Fruit fly (Drosophila melanogaster) whole organism, embryonic: ENCODE results near the gene RpL6.

Experiments
- CG10147 ChIP-seq: fragments of 200-800 bp; sonication (Bioruptor generic); optimal IDR thresholded peaks from 2 replicates; lab custom pipeline; 2019; ENCODE audit warnings: missing biosample characterization, mild to moderate bottlenecking, missing genetic modification characterization, moderate library complexity
- CG12104 ChIP-seq: fragments of 200-800 bp; sonication (Bioruptor generic); optimal IDR thresholded peaks from 3 replicates; lab custom pipeline; 2016; ENCODE audit warnings: missing biosample characterization, missing genetic modification characterization
- CG12219 ChIP-seq: fragments of 200-800 bp; sonication (Bioruptor generic); optimal IDR thresholded peaks from 3 replicates; lab custom pipeline; 2018; ENCODE audit warnings: missing biosample characterization, mild to moderate bottlenecking, missing genetic modification characterization
- CG12236 ChIP-seq: fragments of 200-800 bp; sonication (Bioruptor generic); optimal IDR thresholded peaks from 2 replicates; lab custom pipeline; 2016; ENCODE audit warnings: missing biosample characterization, missing genetic modification characterization
- CG12391 ChIP-seq: fragments of 200-800 bp; sonication (Bioruptor generic); optimal IDR thresholded peaks from 3 replicates; lab custom pipeline; 2018; ENCODE audit warnings: missing biosample characterization, mild to moderate bottlenecking, missing genetic modification characterization, moderate library complexity
- CG13624 ChIP-seq: fragments of 200-800 bp; sonication (Bioruptor generic); optimal IDR thresholded peaks from 2 replicates; lab custom pipeline; 2016; ENCODE audit warnings: missing biosample characterization, missing genetic modification characterization
- CG14014 ChIP-seq: fragments of 200-800 bp; sonication (Bioruptor generic); IDR thresholded peaks from 2 replicates; pipeline ENCODE4 v1.3.6; 2022; ENCODE audit warnings: missing biosample characterization, missing genetic modification characterization
- CG15011 ChIP-seq: fragments of 200-800 bp; sonication (Bioruptor generic); optimal IDR thresholded peaks from 3 replicates; lab custom pipeline; 2018; ENCODE audit warnings: missing biosample characterization, mild to moderate bottlenecking, missing genetic modification characterization
- CG1529 ChIP-seq: fragments of 200-800 bp; sonication (Bioruptor generic); optimal IDR thresholded peaks from 3 replicates; lab custom pipeline; 2018; ENCODE audit warnings: missing biosample characterization, missing genetic modification characterization
- CG17802 ChIP-seq: fragments of 200-800 bp; sonication (Bioruptor generic); optimal IDR thresholded peaks from 2 replicates; lab custom pipeline; 2018; ENCODE audit warnings: missing biosample characterization, mild to moderate bottlenecking, missing genetic modification characterization, moderate library complexity
- CG31388 ChIP-seq: fragments of 200-800 bp; sonication (Bioruptor generic); optimal IDR thresholded peaks from 2 replicates; lab custom pipeline; 2016; ENCODE audit warnings: missing biosample characterization, missing genetic modification characterization
- CG33557 ChIP-seq: fragments of 200-800 bp; sonication (Bioruptor generic); optimal IDR thresholded peaks from 2 replicates; lab custom pipeline; 2019; ENCODE audit warnings: missing biosample characterization, mild to moderate bottlenecking, missing genetic modification characterization, moderate library complexity
- CG34422 ChIP-seq: fragments of 200-800 bp; sonication (Bioruptor generic); IDR thresholded peaks from 3 replicates; pipeline ENCODE4 v1.3.6; 2022; ENCODE audit warnings: missing biosample characterization, missing genetic modification characterization
- CG3726 ChIP-seq: fragments of 200-800 bp; sonication (Bioruptor generic); IDR thresholded peaks from 3 replicates; pipeline ENCODE4, ENCODE4 v1.3.6; 2022; ENCODE audit warnings: missing biosample characterization, missing genetic modification characterization
- CG4617 ChIP-seq: fragments of 200-800 bp; sonication (Bioruptor generic); optimal IDR thresholded peaks from 3 replicates; lab custom pipeline; 2016; ENCODE audit warnings: missing biosample characterization, missing genetic modification characterization, borderline replicate concordance
- CG4707 ChIP-seq: fragments of 200-800 bp; sonication (Bioruptor generic); optimal IDR thresholded peaks from 2 replicates; lab custom pipeline; 2018; ENCODE audit warnings: missing biosample characterization, mild to moderate bottlenecking, missing genetic modification characterization, moderate library complexity
- CG5953 ChIP-seq: fragments of 200-800 bp; sonication (Bioruptor generic); IDR thresholded peaks from 2 replicates; pipeline ENCODE4 v1.3.6; 2022; ENCODE audit warnings: missing biosample characterization, missing genetic modification characterization
- CG6791 ChIP-seq: fragments of 200-800 bp; sonication (Bioruptor generic); IDR thresholded peaks from 3 replicates; pipeline ENCODE4 v1.3.6; 2022; ENCODE audit warnings: missing biosample characterization, missing genetic modification characterization; ENCODE audit not compliant: partially characterized antibody
- CG7786 ChIP-seq: fragments of 200-800 bp; sonication (Bioruptor generic); optimal IDR thresholded peaks from 2 replicates; lab custom pipeline; 2016; ENCODE audit warnings: missing biosample characterization, missing genetic modification characterization
- Camta ChIP-seq: fragments of 200-800 bp; sonication (Bioruptor generic); optimal IDR thresholded peaks from 2 replicates; lab custom pipeline; 2016; ENCODE audit warnings: missing biosample characterization, missing genetic modification characterization
- Dll ChIP-seq: fragments of 200-800 bp; sonication (Bioruptor generic); IDR thresholded peaks from 4 replicates; pipeline ENCODE4 v1.3.6; 2022; ENCODE audit warnings: missing biosample characterization, missing genetic modification characterization; ENCODE audit not compliant: partially characterized antibody
- Gug ChIP-seq: fragments of 200-800 bp; sonication (Bioruptor generic); IDR thresholded peaks from 4 replicates; pipeline ENCODE4 v1.3.6; 2022; ENCODE audit warnings: missing biosample characterization, missing genetic modification characterization
- Hand ChIP-seq: fragments of 200-800 bp; sonication (Bioruptor generic); optimal IDR thresholded peaks from 2 replicates; lab custom pipeline; 2017; ENCODE audit warnings: mild to moderate bottlenecking, missing biosample characterization, missing genetic modification reagents, missing genetic modification characterization
- Hr3 ChIP-seq: fragments of 200-800 bp; sonication (Bioruptor generic); optimal IDR thresholded peaks from 3 replicates; lab custom pipeline; 2016; ENCODE audit warnings: missing biosample characterization, missing genetic modification characterization
- Optix ChIP-seq: fragments of 200-800 bp; sonication (Bioruptor generic); IDR thresholded peaks from 3 replicates; pipeline ENCODE4 v1.3.6; 2022; ENCODE audit warnings: missing biosample characterization, missing genetic modification characterization
- Pdp1 ChIP-seq, 2 experiments: fragments of 200-800 bp; sonication (Bioruptor generic); optimal IDR thresholded peaks; 3 replicates each; lab custom pipeline; 2016; ENCODE audit warnings: missing biosample characterization in 2 of 2, missing genetic modification characterization in 2 of 2, mild to moderate bottlenecking in 1 of 2, moderate library complexity in 1 of 2
- ab ChIP-seq: fragments of 200-800 bp; sonication (Bioruptor generic); optimal IDR thresholded peaks from 2 replicates; lab custom pipeline; 2016; ENCODE audit warnings: missing biosample characterization, missing genetic modification characterization
- croc ChIP-seq: fragments of 200-800 bp; sonication (Bioruptor generic); conservative IDR thresholded peaks from 3 replicates; pipeline ENCODE4 v1.3.6; 2022; ENCODE audit warnings: missing biosample characterization, missing genetic modification characterization
- cwo ChIP-seq: fragments of 200-800 bp; sonication (Bioruptor generic); optimal IDR thresholded peaks from 3 replicates; lab custom pipeline; 2017; ENCODE audit warnings: missing biosample characterization, missing genetic modification characterization, mild to moderate bottlenecking, moderate library complexity, missing genetic modification reagents
- eve ChIP-seq, 2 experiments: fragments of >200 bp; optimal IDR thresholded peaks; 2 replicates each; lab custom pipeline; 2017; ENCODE audit warnings: missing biosample characterization in 2 of 2, missing genetic modification characterization in 2 of 2
- ftz-f1 ChIP-seq: fragments of 200-800 bp; sonication (Bioruptor generic); optimal IDR thresholded peaks from 2 replicates; lab custom pipeline; 2016; ENCODE audit warnings: missing biosample characterization, missing genetic modification characterization
- gro ChIP-seq: fragments of 200-800 bp; sonication (Bioruptor generic); optimal IDR thresholded peaks from 2 replicates; lab custom pipeline; 2016; ENCODE audit warnings: missing biosample characterization, missing genetic modification characterization
- her ChIP-seq: fragments of 200-800 bp; sonication (Bioruptor generic); optimal IDR thresholded peaks from 2 replicates; lab custom pipeline; 2016; ENCODE audit warnings: missing biosample characterization, missing genetic modification characterization
- hkb ChIP-seq, 2 experiments: fragments of 200-800 bp in 1 of 2; fragments of >200 bp in 1 of 2; sonication (Bioruptor generic) in 1 of 2; IDR thresholded peaks in 1 of 2; optimal IDR thresholded peaks in 1 of 2; 2 replicates each; pipeline versions ENCODE4 v1.3.6 to Lab custom; 2017 to 2022; ENCODE audit warnings: missing biosample characterization in 1 of 2, missing genetic modification characterization in 1 of 2
- hth ChIP-seq: fragments of >200 bp; optimal IDR thresholded peaks from 2 replicates; lab custom pipeline; 2017; ENCODE audit warnings: inconsistent platforms
- inv ChIP-seq: fragments of 200-800 bp; sonication (Bioruptor generic); IDR thresholded peaks from 2 replicates; pipeline ENCODE4 v1.3.6; 2022; ENCODE audit warnings: missing biosample characterization, missing genetic modification characterization; ENCODE audit not compliant: partially characterized antibody
- jumu ChIP-seq: fragments of 200-800 bp; sonication (Bioruptor generic); optimal IDR thresholded peaks from 3 replicates; lab custom pipeline; 2016; ENCODE audit warnings: missing biosample characterization, missing genetic modification characterization
- nerfin-2 ChIP-seq: fragments of 200-800 bp; sonication (Bioruptor generic); IDR thresholded peaks from 2 replicates; pipeline ENCODE4 v1.3.6; 2022; ENCODE audit warnings: missing biosample characterization, missing genetic modification characterization; ENCODE audit not compliant: partially characterized antibody
- pnt ChIP-seq: fragments of 200-800 bp; sonication (Bioruptor generic); optimal IDR thresholded peaks from 3 replicates; lab custom pipeline; 2016; ENCODE audit warnings: missing biosample characterization, missing genetic modification characterization
- row ChIP-seq: fragments of 200-800 bp; sonication (Bioruptor generic); IDR thresholded peaks from 3 replicates; pipeline ENCODE4 v1.3.6; 2022; ENCODE audit warnings: missing biosample characterization, missing genetic modification characterization
- sens ChIP-seq: fragments of 200-800 bp; sonication (Bioruptor generic); peaks from one replicate; lab custom pipeline; 2016; ENCODE audit warnings: missing biosample characterization, missing genetic modification characterization
- so ChIP-seq: fragments of 200-800 bp; sonication (Bioruptor generic); IDR thresholded peaks from 3 replicates; pipeline ENCODE4 v1.3.6; 2022; ENCODE audit warnings: missing biosample characterization, missing genetic modification characterization
- stc ChIP-seq: fragments of 200-800 bp; sonication (Bioruptor generic); IDR thresholded peaks from 2 replicates; pipeline ENCODE4 v1.3.6; 2022; ENCODE audit warnings: missing biosample characterization, missing genetic modification characterization
- tap ChIP-seq: fragments of 200-800 bp; optimal IDR thresholded peaks from 3 replicates; lab custom pipeline; 2019; ENCODE audit warnings: missing biosample characterization, mild to moderate bottlenecking, missing genetic modification characterization, moderate library complexity
- ttk ChIP-seq: fragments of 200-800 bp; sonication (Bioruptor generic); IDR thresholded peaks from 2 replicates; pipeline ENCODE4 v2.1.2; 2022; ENCODE audit warnings: missing biosample characterization, missing genetic modification characterization
- tup ChIP-seq: fragments of 200-800 bp; sonication (Bioruptor generic); optimal IDR thresholded peaks from 2 replicates; lab custom pipeline; 2016; ENCODE audit warnings: missing biosample characterization, mild to moderate bottlenecking, missing genetic modification characterization, moderate library complexity
- unpg ChIP-seq: fragments of 200-800 bp; sonication (Bioruptor generic); optimal IDR thresholded peaks from 3 replicates; lab custom pipeline; 2018; ENCODE audit warnings: missing biosample characterization, mild to moderate bottlenecking, missing genetic modification characterization, moderate library complexity
- vfl ChIP-seq: fragments of 200-800 bp; sonication (Bioruptor generic); optimal IDR thresholded peaks from 2 replicates; lab custom pipeline; 2016; ENCODE audit warnings: missing biosample characterization, missing genetic modification characterization
- wor ChIP-seq: fragments of 200-800 bp; sonication (Bioruptor generic); IDR thresholded peaks from 2 replicates; pipeline ENCODE4 v1.3.6; 2022; ENCODE audit warnings: missing biosample characterization, missing genetic modification characterization
- z ChIP-seq: fragments of 200-800 bp; sonication (Bioruptor generic); IDR thresholded peaks from 3 replicates; pipeline ENCODE4 v1.3.6; 2022; ENCODE audit warnings: missing biosample characterization, missing genetic modification characterization
- zfh1 ChIP-seq: fragments of 200-800 bp; sonication (Bioruptor generic); IDR thresholded peaks from 3 replicates; pipeline ENCODE4 v1.3.6; 2022; ENCODE audit warnings: missing biosample characterization, missing genetic modification characterization

Gene RpL6

DNA sequence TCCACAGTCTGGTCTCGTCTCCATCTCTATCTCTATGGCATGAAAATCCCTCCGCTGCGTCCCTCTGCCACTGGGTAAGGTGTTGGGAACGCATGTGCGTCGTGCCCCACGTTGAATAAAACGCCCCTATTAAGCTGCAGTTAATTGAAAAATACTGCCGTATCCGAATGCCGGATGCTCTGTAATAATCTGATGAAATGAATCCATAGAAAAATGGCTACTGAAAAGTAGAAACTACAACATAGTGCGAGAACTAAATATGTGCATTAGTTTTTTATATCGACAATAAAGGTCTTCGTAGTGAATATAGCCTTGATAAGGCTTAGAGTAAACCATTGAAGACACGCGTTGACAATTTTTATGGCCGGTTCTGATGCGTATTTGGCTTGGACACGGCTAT is 29.3 kb downstream of the RpL6 start (continued):
- no peak for TF ChIP-seq hkb (optimal IDR thresholded peaks at IDR 0.05; lab: Kevin White, UChicago)
- peak; percentile 68 for TF ChIP-seq hkb (GFP tag; IDR thresholded peaks at IDR 0.05; lab: Robert Waterston, UW)
- TF ChIP-seq CG14014 (GFP tag; lab: Robert Waterston, UW) = peak; percentile 27; the same call in 1 of the 2 replicates
- peak; percentile 70 for TF ChIP-seq row (GFP tag; lab: Robert Waterston, UW)
- no peak for TF ChIP-seq hth (lab: Kevin White, UChicago)
- TF ChIP-seq cwo = no peak
- no peak for TF ChIP-seq vfl
- peak; percentile 23; the same call in 1 of the 4 replicates for TF ChIP-seq Gug
- no peak for TF ChIP-seq gro (GFP tag; lab: Kevin White, UChicago)
- peak; percentile 68 for TF ChIP-seq croc (GFP tag; lab: Robert Waterston, UW)
- TF ChIP-seq CG31388 (GFP tag; lab: Kevin White, UChicago) = no peak
- TF ChIP-seq nerfin-2 (GFP tag; lab: Robert Waterston, UW) = no peak
- peak in 1 of 2 experiments; percentile 10 for TF ChIP-seq Pdp1 (GFP tag; optimal IDR thresholded peaks at IDR 0.05; lab: Kevin White, UChicago)
- peak; percentile 31 for TF ChIP-seq tap (tag; lab: Kevin White, UChicago)
- TF ChIP-seq tup (GFP tag; lab: Kevin White, UChicago) = no peak
- peak; percentile 14 for TF ChIP-seq CG7786 (GFP tag; lab: Kevin White, UChicago)
- TF ChIP-seq CG13624 (GFP tag; lab: Kevin White, UChicago) = no peak
- TF ChIP-seq CG5953 (GFP tag; lab: Robert Waterston, UW) = peak; percentile 50; the same call in 1 of the 2 replicates
- peak; percentile 45 for TF ChIP-seq CG1529 (GFP tag; lab: Kevin White, UChicago)
- no peak for TF ChIP-seq z (GFP tag; lab: Robert Waterston, UW)
- peak; percentile 9; the same call in 1 of the 3 replicates for TF ChIP-seq CG3726 (GFP tag; lab: Robert Waterston, UW)
- peak; percentile 43; the same call in 1 of the 2 replicates for TF ChIP-seq stc
- no peak for TF ChIP-seq Hand (GFP tag; lab: Kevin White, UChicago)
- TF ChIP-seq eve (GFP tag; optimal IDR thresholded peaks at IDR 0.05; lab: Kevin White, UChicago) = no peak
- no peak for TF ChIP-seq her (GFP tag; lab: Kevin White, UChicago)
- no peak for TF ChIP-seq Optix (GFP tag; lab: Robert Waterston, UW)
- TF ChIP-seq sens (GFP tag; lab: Kevin White, UChicago) = no peak
- TF ChIP-seq CG10147 (GFP tag; lab: Kevin White, UChicago) = no peak
- TF ChIP-seq CG12391 (tag; lab: Kevin White, UChicago) = peak; percentile 53
- peak; percentile 77 for TF ChIP-seq zfh1
- TF ChIP-seq CG15011 (GFP tag; lab: Kevin White, UChicago) = no peak
- TF ChIP-seq CG12236 (GFP tag; lab: Kevin White, UChicago) = no peak
- TF ChIP-seq CG4707 (GFP tag; lab: Kevin White, UChicago) = peak; percentile 27
- peak; percentile 41 for TF ChIP-seq CG33557
- TF ChIP-seq CG4617 (GFP tag; lab: Kevin White, UChicago) = no peak
- no peak for TF ChIP-seq CG6791 (GFP tag; lab: Robert Waterston, UW)
- TF ChIP-seq Hr3 (GFP tag; lab: Kevin White, UChicago) = peak; percentile 40
- 0 out of 3 replicates have a peak, but pooled peaks have one; percentile 13 for TF ChIP-seq CG34422
- peak; percentile 25 for TF ChIP-seq CG17802 (tag; lab: Kevin White, UChicago)
- no peak for TF ChIP-seq Camta (GFP tag; lab: Kevin White, UChicago)
- TF ChIP-seq so (GFP tag; lab: Robert Waterston, UW) = 0 out of 3 replicates have a peak, but pooled peaks have one; percentile 51
- TF ChIP-seq ttk (GFP tag; lab: Robert Waterston, UW) = peak; percentile 56; the same call in 1 of the 2 replicates
- no peak for TF ChIP-seq Dll (GFP tag; lab: Robert Waterston, UW)
- TF ChIP-seq jumu (GFP tag; lab: Kevin White, UChicago) = no peak
- no peak for TF ChIP-seq unpg (GFP tag; lab: Kevin White, UChicago)
- TF ChIP-seq ftz-f1 = no peak
- no peak for TF ChIP-seq CG12104 (GFP tag; lab: Kevin White, UChicago)
- TF ChIP-seq pnt (GFP tag; lab: Kevin White, UChicago) = peak; percentile 49
- no peak for TF ChIP-seq ab (GFP tag; lab: Kevin White, UChicago)
- TF ChIP-seq CG12219 (GFP tag; lab: Kevin White, UChicago) = peak; percentile 14
- TF ChIP-seq inv (GFP tag; lab: Robert Waterston, UW) = no peak
- peak; percentile 55; the same call in 1 of the 2 replicates for TF ChIP-seq wor (GFP tag; lab: Robert Waterston, UW)
